Fruit fly (Drosophila melanogaster): ENCODE measurements around the gene mid.

DNA sequence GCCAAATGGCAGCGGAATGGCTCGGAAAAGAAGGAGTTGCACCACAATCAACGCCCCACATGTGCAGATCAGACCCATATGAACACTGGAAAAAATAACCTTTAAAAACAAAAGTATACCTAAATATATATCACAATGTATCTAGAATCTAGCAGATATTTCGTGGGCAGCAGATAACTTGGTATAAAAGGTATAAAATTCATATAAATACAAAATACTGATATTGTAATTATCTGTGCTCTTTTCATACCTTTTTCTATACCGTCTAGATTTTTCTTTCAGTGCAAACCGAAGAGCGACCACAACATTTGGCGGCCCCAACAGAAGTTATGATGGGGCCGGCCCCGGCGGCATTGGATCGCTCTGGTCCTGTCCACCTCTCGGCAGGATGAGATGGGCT is 39.9 kb downstream of the mid start:
- TF ChIP-seq Lpt (GFP tag; optimal IDR thresholded peaks at IDR 0.05), result no peak
- TF ChIP-seq CG17612 (GFP tag; IDR thresholded peaks at IDR 0.05), result no peak
- no peak for TF ChIP-seq CG6854 (GFP tag; optimal IDR thresholded peaks at IDR 0.05)
- no peak for TF ChIP-seq lola (GFP tag; optimal IDR thresholded peaks at IDR 0.05)
- no peak for TF ChIP-seq Eip74EF (GFP tag; optimal IDR thresholded peaks at IDR 0.05)
- TF ChIP-seq mirr (GFP tag; optimal IDR thresholded peaks at IDR 0.05), result no peak
- TF ChIP-seq CG14860 (GFP tag; IDR thresholded peaks at IDR 0.05; ENCODE audit: partially characterized antibody), result no peak
- no peak for TF ChIP-seq CG7271 (tag; optimal IDR thresholded peaks at IDR 0.05)
- no peak for TF ChIP-seq CG10321 (GFP tag; IDR thresholded peaks at IDR 0.05)

Measured in whole organism, embryonic.